Comparison of ENCODE assay signal across 1 fruit fly cellular context in the genomic region with DNA sequence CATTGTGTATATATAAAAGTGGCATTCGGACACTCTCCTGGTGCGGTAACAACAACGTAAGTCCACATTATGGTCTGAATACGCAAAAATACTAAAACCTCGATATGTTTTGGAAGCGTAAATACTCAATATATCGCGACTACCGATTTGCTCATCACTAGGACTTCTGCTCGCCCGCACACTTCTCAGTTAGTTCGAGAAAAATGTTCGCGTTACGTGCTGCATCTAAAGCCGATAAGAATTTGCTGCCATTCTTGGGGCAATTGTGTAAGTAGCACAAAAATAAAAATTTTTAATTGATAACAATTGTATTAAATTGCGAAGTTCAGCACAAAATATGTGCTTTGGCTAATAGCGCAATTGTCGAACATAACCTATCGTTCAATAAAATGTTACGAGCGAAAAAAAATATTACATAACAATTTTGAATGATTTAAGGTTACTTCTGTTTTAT.
TF ChIP-seq lines count a peak whose summit lies in the region.

A gene (minus strand): TSS at position 71 of the 454 bp plus-strand sequence.

TF ChIP-seq in whole organism, embryonic, 481 proteins besides CTCF, POLR2A, EP300 and RAD21 (continued from another document):
- peak; percentile 20 for TF ChIP-seq CrebB (tag; optimal IDR thresholded peaks at IDR 0.05; lab: Kevin White, UChicago)
